Fruit fly (Drosophila melanogaster) S2 (cell line): ENCODE measurements around the gene Sr-CIII.

Source experiments
- CG8478 ChIP-seq: fragments of >200 bp; optimal IDR thresholded peaks from 2 replicates; lab custom pipeline; 2018
- CTCF ChIP-seq, 2 experiments: fragments of >200 bp; optimal IDR thresholded peaks; 2 replicates each; lab custom pipeline; 2018

DNA sequence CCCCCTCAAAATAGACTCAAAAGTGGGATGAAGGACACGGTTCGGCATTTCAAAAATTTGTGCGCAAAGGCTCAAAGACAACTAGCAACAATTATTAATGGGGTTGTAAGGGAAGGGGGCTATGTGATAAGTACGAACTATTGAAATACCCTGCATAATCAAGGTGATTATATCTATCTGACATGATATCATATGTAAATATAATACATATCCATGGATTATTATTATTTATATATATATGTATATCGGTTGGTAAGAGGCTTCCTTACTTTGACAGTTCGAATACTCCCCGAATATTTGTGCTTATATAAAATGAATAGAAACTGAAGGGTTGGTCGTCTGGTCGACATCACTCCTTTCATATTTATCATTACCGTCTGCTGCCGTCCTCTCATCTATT is 13.8 kb downstream of the Sr-CIII start:
- TF ChIP-seq CTCF (optimal IDR thresholded peaks at IDR 0.05; lab: Kevin White, UChicago) (no peak), CG8478 (lab: Kevin White, UChicago) (no peak)
